Fruit fly (Drosophila melanogaster) whole organism, prepupa: ENCODE results near the gene CG2260.

Source experiments
- Blimp-1 ChIP-seq: fragments of 200-800 bp; sonication (Bioruptor generic); optimal IDR thresholded peaks from 3 replicates; lab custom pipeline; 2017; ENCODE audit warnings: missing biosample characterization, missing genetic modification characterization, mild to moderate bottlenecking, moderate library complexity, missing genetic modification reagents
- CG10669 ChIP-seq: fragments of 200-800 bp; sonication (Bioruptor generic); optimal IDR thresholded peaks from 3 replicates; lab custom pipeline; 2018; ENCODE audit warnings: missing biosample characterization, mild to moderate bottlenecking, missing genetic modification characterization, moderate library complexity
- CG15336 ChIP-seq: fragments of 200-800 bp; sonication (Bioruptor generic); IDR thresholded peaks from 2 replicates; pipeline ENCODE4 v1.3.6; 2022; ENCODE audit warnings: missing biosample characterization, missing genetic modification characterization
- CG1621 ChIP-seq: fragments of 200-800 bp; sonication (Bioruptor generic); optimal IDR thresholded peaks from 3 replicates; lab custom pipeline; 2018; ENCODE audit warnings: missing biosample characterization, mild to moderate bottlenecking, missing genetic modification characterization
- CG32006 ChIP-seq: fragments of 200-800 bp; sonication (Bioruptor generic); optimal IDR thresholded peaks from 3 replicates; lab custom pipeline; 2017; ENCODE audit warnings: missing biosample characterization, mild to moderate bottlenecking, missing genetic modification characterization
- CG34406 ChIP-seq: fragments of 200-800 bp; sonication (Bioruptor generic); optimal IDR thresholded peaks from 3 replicates; lab custom pipeline; 2016; ENCODE audit warnings: missing biosample characterization, missing genetic modification characterization
- CG3919 ChIP-seq: fragments of 200-800 bp; sonication (Bioruptor generic); optimal IDR thresholded peaks from 3 replicates; lab custom pipeline; 2016; ENCODE audit warnings: missing biosample characterization, missing genetic modification characterization
- CG4318 ChIP-seq: fragments of 200-800 bp; sonication (Bioruptor generic); optimal IDR thresholded peaks from 3 replicates; lab custom pipeline; 2017; ENCODE audit warnings: missing biosample characterization, mild to moderate bottlenecking, missing genetic modification characterization
- CG6163 ChIP-seq: fragments of 200-800 bp; sonication (Bioruptor generic); IDR thresholded peaks from 3 replicates; pipeline ENCODE4 v1.3.6; 2022; ENCODE audit warnings: missing biosample characterization, missing genetic modification characterization
- CG6792 ChIP-seq: fragments of 200-800 bp; sonication (Bioruptor generic); optimal IDR thresholded peaks from 3 replicates; lab custom pipeline; 2016; ENCODE audit warnings: missing biosample characterization, missing genetic modification characterization
- CG7368 ChIP-seq: fragments of 200-800 bp; sonication (Bioruptor generic); optimal IDR thresholded peaks from 3 replicates; lab custom pipeline; 2016; ENCODE audit warnings: missing biosample characterization, missing genetic modification characterization
- CG8119 ChIP-seq: fragments of 200-800 bp; sonication (Bioruptor generic); IDR thresholded peaks from 3 replicates; pipeline ENCODE4 v1.3.6; 2022; ENCODE audit warnings: missing biosample characterization, missing genetic modification characterization
- CG8319 ChIP-seq: fragments of 200-800 bp; sonication (Bioruptor generic); optimal IDR thresholded peaks from 3 replicates; lab custom pipeline; 2016; ENCODE audit warnings: missing biosample characterization, missing genetic modification characterization
- CG8632 ChIP-seq: fragments of 200-800 bp; sonication (Bioruptor generic); optimal IDR thresholded peaks from 3 replicates; lab custom pipeline; 2016; ENCODE audit warnings: missing biosample characterization, missing genetic modification characterization
- CG9139 ChIP-seq: fragments of 200-800 bp; sonication (Bioruptor generic); optimal IDR thresholded peaks from 3 replicates; lab custom pipeline; 2017; ENCODE audit warnings: missing biosample characterization, mild to moderate bottlenecking, missing genetic modification characterization
- Eip75B ChIP-seq: fragments of 200-800 bp; sonication (Bioruptor generic); optimal IDR thresholded peaks from 3 replicates; lab custom pipeline; 2016; ENCODE audit warnings: missing biosample characterization, missing genetic modification characterization
- Eip78C ChIP-seq: fragments of 200-800 bp; sonication (Bioruptor generic); peaks from one replicate; lab custom pipeline; 2016; ENCODE audit warnings: missing biosample characterization, missing genetic modification characterization
- Ets21C ChIP-seq: fragments of 200-800 bp; sonication (Bioruptor generic); optimal IDR thresholded peaks from 3 replicates; lab custom pipeline; 2016; ENCODE audit warnings: missing biosample characterization, missing genetic modification characterization
- Ets96B ChIP-seq: fragments of 200-800 bp; optimal IDR thresholded peaks from 2 replicates; lab custom pipeline; 2019; ENCODE audit warnings: missing biosample characterization, mild to moderate bottlenecking, missing genetic modification characterization, moderate library complexity
- Gug ChIP-seq: fragments of 200-800 bp; sonication (Bioruptor generic); IDR thresholded peaks from 2 replicates; pipeline ENCODE4 v1.3.6; 2022; ENCODE audit warnings: missing biosample characterization, missing genetic modification characterization
- Hr39 ChIP-seq: fragments of 200-800 bp; sonication (Bioruptor generic); optimal IDR thresholded peaks from 2 replicates; lab custom pipeline; 2016; ENCODE audit warnings: missing biosample characterization, missing genetic modification characterization
- Hr4 ChIP-seq: fragments of 200-800 bp; sonication (Bioruptor generic); optimal IDR thresholded peaks from 3 replicates; lab custom pipeline; 2016; ENCODE audit warnings: missing biosample characterization, missing genetic modification characterization
- Lpt ChIP-seq: fragments of 200-800 bp; sonication (Bioruptor generic); optimal IDR thresholded peaks from 3 replicates; lab custom pipeline; 2016; ENCODE audit warnings: missing biosample characterization, missing genetic modification characterization
- Met ChIP-seq: fragments of 200-800 bp; sonication (Bioruptor generic); optimal IDR thresholded peaks from 3 replicates; lab custom pipeline; 2016; ENCODE audit warnings: missing biosample characterization, missing genetic modification characterization
- Smox ChIP-seq: fragments of 200-800 bp; sonication (Bioruptor generic); optimal IDR thresholded peaks from 3 replicates; lab custom pipeline; 2016; ENCODE audit warnings: missing biosample characterization, missing genetic modification characterization
- Sox102F ChIP-seq: fragments of 200-800 bp; sonication (Bioruptor generic); optimal IDR thresholded peaks from 2 replicates; lab custom pipeline; 2016; ENCODE audit warnings: missing biosample characterization, mild to moderate bottlenecking, missing genetic modification characterization
- achi ChIP-seq: fragments of 200-800 bp; sonication (Bioruptor generic); optimal IDR thresholded peaks from 3 replicates; lab custom pipeline; 2016; ENCODE audit warnings: missing biosample characterization, missing genetic modification characterization
- dac ChIP-seq: fragments of 200-800 bp; sonication (Bioruptor generic); optimal IDR thresholded peaks from 2 replicates; lab custom pipeline; 2017; ENCODE audit warnings: missing biosample characterization, mild to moderate bottlenecking, missing genetic modification characterization
- eg ChIP-seq: fragments of 200-800 bp; sonication (Bioruptor generic); IDR thresholded peaks from 3 replicates; pipeline ENCODE4 v1.3.6; 2022; ENCODE audit warnings: missing biosample characterization, missing genetic modification characterization
- esn ChIP-seq: fragments of 200-800 bp; sonication (Bioruptor generic); optimal IDR thresholded peaks from 2 replicates; lab custom pipeline; 2016; ENCODE audit warnings: missing biosample characterization, mild to moderate bottlenecking, missing genetic modification characterization, moderate library complexity
- fd59A ChIP-seq: fragments of 200-800 bp; sonication (Bioruptor generic); optimal IDR thresholded peaks from 2 replicates; lab custom pipeline; 2017; ENCODE audit warnings: missing biosample characterization, mild to moderate bottlenecking, missing genetic modification characterization, missing genetic modification reagents
- lz ChIP-seq: fragments of 200-800 bp; sonication (Bioruptor generic); optimal IDR thresholded peaks from 3 replicates; lab custom pipeline; 2016; ENCODE audit warnings: missing biosample characterization, missing genetic modification characterization
- net ChIP-seq: fragments of 200-800 bp; sonication (Bioruptor generic); optimal IDR thresholded peaks from 3 replicates; lab custom pipeline; 2016; ENCODE audit warnings: missing biosample characterization, missing genetic modification characterization
- salr ChIP-seq, 2 experiments: fragments of 200-800 bp; sonication (Bioruptor generic); optimal IDR thresholded peaks; 3 replicates each; lab custom pipeline; 2016 to 2018; ENCODE audit warnings: missing biosample characterization in 2 of 2, missing genetic modification characterization in 2 of 2, mild to moderate bottlenecking in 1 of 2
- topi ChIP-seq: fragments of 200-800 bp; sonication (Bioruptor generic); optimal IDR thresholded peaks from 3 replicates; lab custom pipeline; 2016; ENCODE audit warnings: missing biosample characterization, missing genetic modification characterization

CG2260 gene

DNA sequence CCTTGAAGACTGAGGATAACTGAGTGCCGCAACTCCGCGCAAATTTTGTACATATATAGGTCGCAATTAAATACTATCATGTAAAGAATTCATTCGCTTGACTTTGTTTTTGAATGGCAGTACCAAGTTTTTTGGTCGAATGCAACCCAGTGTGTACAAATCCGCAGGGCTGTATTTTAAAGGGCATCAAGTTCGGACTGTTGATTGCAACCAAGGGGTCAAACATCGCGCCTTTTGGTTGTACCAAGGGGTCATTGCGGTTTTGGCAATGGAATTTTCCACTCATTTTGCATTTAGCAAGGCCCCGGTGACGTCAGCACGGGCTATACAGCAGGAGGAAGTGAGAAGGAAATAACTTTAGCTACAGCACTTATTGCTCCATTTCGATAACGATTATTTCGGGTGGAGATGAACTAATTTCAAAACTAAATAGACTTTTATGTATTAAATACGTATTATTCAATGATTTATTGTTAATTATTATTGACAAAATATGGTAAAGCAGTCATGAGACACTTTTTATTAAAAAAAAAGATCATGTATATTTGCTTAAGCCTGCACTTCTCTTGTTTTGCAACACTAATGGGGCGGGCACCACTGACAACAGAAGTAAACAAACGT, 10.9 kb upstream of the CG2260 start, which contains the start of gene CG10958 (continued):
- TF ChIP-seq CG8119 (GFP tag; lab: Robert Waterston, UW): no peak; the same call in 2 of the 3 replicates
- no peak for TF ChIP-seq Met (GFP tag; lab: Kevin White, UChicago)
- peak; percentile 73 for TF ChIP-seq CG3919 (GFP tag; lab: Kevin White, UChicago)
- peak; percentile 60 for TF ChIP-seq CG6792 (GFP tag; lab: Kevin White, UChicago)
- TF ChIP-seq CG9139: no peak
- TF ChIP-seq esn (GFP tag; lab: Kevin White, UChicago): peak; percentile 72
- peak; percentile 52 for TF ChIP-seq CG8632 (GFP tag; lab: Kevin White, UChicago)
- peak; percentile 48 for TF ChIP-seq eg (GFP tag; lab: Robert Waterston, UW)
- no peak for TF ChIP-seq Smox (GFP tag; lab: Kevin White, UChicago)
- peak; percentile 65 for TF ChIP-seq topi (GFP tag; lab: Kevin White, UChicago)
- peak; percentile 28 for TF ChIP-seq Hr39 (GFP tag; lab: Kevin White, UChicago)
- TF ChIP-seq CG10669 (GFP tag; lab: Kevin White, UChicago): no peak
- peak; percentile 34 for TF ChIP-seq CG8319 (GFP tag; lab: Kevin White, UChicago)
- TF ChIP-seq CG4318 (GFP tag; lab: Kevin White, UChicago): no peak
- TF ChIP-seq, all 60 proteins: peak for 36

DNA sequence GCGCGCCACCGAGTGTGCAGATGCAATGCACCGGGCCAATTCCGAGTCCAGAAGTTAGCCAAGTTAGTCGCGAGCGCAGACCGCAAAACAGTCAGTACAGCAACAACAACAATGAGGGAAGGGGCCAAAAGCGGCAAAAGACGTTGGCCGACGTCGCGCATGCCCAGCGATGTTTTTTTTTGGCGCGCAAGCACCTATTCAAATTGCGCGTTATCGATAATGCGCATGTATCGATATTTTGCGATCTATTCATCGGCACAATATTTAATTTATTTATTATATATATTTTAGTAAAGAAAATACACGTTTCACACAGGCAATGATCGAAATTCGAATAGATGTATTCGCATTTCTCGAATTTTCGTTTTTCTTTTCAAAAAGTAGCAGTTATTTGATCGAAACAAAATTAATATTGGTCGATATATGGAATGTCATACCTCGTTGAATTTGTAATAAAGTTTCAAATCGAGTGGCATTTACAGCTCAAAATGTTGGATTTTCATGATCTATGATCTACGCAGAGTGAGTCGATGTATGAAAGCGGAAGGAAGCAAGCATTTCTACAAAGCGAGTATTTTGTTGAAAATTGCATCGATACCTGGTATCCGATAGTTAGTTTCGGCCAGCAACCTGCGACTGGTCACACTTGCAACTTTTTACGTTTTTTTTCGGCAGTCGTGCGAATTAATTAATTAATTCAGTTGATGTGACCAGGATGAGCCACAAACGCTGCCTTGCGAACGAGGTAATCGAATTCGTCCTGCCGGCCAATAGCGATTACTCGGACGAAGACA, 8.5 kb upstream of the CG2260 start, which contains the start of gene CG2116:
CG2116 (plus strand) TSS at position 609 of the 794 bp plus-strand sequence.
- TF ChIP-seq Eip78C (GFP tag; lab: Kevin White, UChicago) (peak; percentile 38), Eip75B (GFP tag; lab: Kevin White, UChicago) (no peak), esn (GFP tag; lab: Kevin White, UChicago) (peak; percentile 13)

DNA sequence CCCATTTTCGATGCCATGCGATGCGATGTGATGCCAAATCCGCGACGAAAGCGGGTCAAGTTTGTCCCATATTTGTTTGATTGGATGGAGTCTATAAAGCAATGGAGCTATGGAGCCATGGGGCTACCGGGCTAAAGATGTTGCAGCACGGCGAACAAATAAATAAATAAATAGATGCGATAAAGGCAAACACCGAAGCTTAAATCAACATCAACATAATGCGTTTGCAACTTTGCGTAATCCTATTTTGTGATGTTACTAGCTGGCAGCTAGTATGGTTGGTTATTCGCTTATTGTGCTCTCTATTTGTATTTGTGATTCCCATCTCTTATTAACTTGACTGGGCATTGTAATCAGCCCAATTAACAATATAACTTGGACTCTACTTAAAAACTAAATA, 7.2 kb upstream of the CG2260 start:
- TF ChIP-seq net (GFP tag; lab: Kevin White, UChicago) (no peak), CG7368 (GFP tag; lab: Kevin White, UChicago) (no peak), Sox102F (GFP tag; lab: Kevin White, UChicago) (no peak), dac (no peak)

DNA sequence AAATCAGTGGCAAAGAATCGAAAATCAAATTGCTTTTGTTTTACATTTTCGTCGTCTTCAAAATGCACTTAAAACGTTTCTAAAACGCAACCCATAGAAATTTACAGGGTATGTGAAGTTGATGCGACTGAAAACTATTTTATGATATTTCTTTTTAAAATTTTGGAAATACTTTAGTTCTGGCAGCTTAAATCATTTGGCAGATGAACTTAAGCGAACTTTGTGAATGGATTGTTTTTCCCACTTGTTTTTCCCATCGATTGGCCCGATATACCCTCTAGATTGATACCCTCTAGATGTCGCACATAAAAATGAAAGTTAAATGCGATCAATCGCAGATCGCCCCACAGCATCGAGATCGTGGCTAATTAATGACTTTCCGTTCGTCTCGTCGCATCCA, 5.2 kb upstream of the CG2260 start:
- TF ChIP-seq CG32006 (GFP tag; lab: Kevin White, UChicago) (peak; percentile 62), Blimp-1 (GFP tag; lab: Kevin White, UChicago) (no peak), Eip78C (GFP tag; lab: Kevin White, UChicago) (peak; percentile 66), CG6163 (GFP tag; lab: Robert Waterston, UW) (peak; percentile 50; the same call in 2 of the 3 replicates), Gug (GFP tag; lab: Robert Waterston, UW) (no peak), esn (GFP tag; lab: Kevin White, UChicago) (no peak), Ets96B (tag; lab: Kevin White, UChicago) (no peak), Ets21C (GFP tag; lab: Kevin White, UChicago) (no peak), Lpt (GFP tag; lab: Kevin White, UChicago) (no peak), fd59A (GFP tag; lab: Kevin White, UChicago) (no peak), Met (GFP tag; lab: Kevin White, UChicago) (no peak), CG34406 (GFP tag; lab: Kevin White, UChicago) (no peak), CG15336 (GFP tag; lab: Robert Waterston, UW) (peak; percentile 54), eg (GFP tag; lab: Robert Waterston, UW) (peak; percentile 55; the same call in 2 of the 3 replicates), CG8319 (GFP tag; lab: Kevin White, UChicago) (no peak), CG8119 (GFP tag; lab: Robert Waterston, UW) (0 out of 3 replicates have a peak, but pooled peaks have one; percentile 29), CG7368 (GFP tag; lab: Kevin White, UChicago) (no peak), salr (GFP tag; optimal IDR thresholded peaks at IDR 0.05; lab: Kevin White, UChicago) (no peak), CG1621 (tag; lab: Kevin White, UChicago) (no peak), Hr4 (GFP tag; lab: Kevin White, UChicago) (peak; percentile 44), achi (GFP tag; lab: Kevin White, UChicago) (no peak), CG4318 (GFP tag; lab: Kevin White, UChicago) (peak; percentile 19), lz (GFP tag; lab: Kevin White, UChicago) (no peak)
